Fruit fly (Drosophila melanogaster): Measurements from ENCODE around the gene Samuel.

Samuel gene

DNA sequence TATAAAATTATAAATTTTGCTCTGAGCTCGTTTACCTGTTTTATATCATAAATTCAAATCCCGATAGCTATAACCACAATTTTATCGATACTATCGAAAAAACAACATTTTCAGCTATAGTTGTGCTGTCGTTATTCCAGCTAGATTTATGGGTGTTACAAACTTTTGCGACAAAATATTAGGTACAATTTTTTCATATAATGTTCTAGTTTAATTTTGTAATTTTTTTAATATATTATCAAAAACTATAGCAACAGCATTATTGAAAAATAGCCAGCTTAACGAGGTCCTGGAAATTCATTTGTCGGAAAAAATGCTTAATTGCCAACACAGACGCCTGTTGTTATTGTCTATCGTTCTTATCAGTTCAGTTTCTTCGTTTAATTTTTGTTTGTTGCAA, 24.3 kb upstream of the Samuel start, which contains the start of gene Wdr59 (continued):
- TF ChIP-seq so (GFP tag; IDR thresholded peaks at IDR 0.05) (no peak), E2f1 (GFP tag; IDR thresholded peaks at IDR 0.05) (peak; percentile 41), slbo (GFP tag; IDR thresholded peaks at IDR 0.05) (peak; percentile 70), CG7372 (GFP tag; IDR thresholded peaks at IDR 0.05) (0 out of 2 replicates have a peak, but pooled peaks have one; percentile 10), zf30C (GFP tag; optimal IDR thresholded peaks at IDR 0.05) (no peak), gro (GFP tag; optimal IDR thresholded peaks at IDR 0.05) (no peak), Med (GFP tag) (peak; percentile 33), lilli (GFP tag; optimal IDR thresholded peaks at IDR 0.05) (peak; percentile 52), bbx (GFP tag; IDR thresholded peaks at IDR 0.05; ENCODE audit: partially characterized antibody) (peak; percentile 65), lola (GFP tag; optimal IDR thresholded peaks at IDR 0.05) (peak in 1 of 3 experiments; percentile 59), ttk (GFP tag; IDR thresholded peaks at IDR 0.05) (no peak), CG33213 (GFP tag; optimal IDR thresholded peaks at IDR 0.05) (no peak), D (optimal IDR thresholded peaks at IDR 0.05) (no peak), D (GFP tag; optimal IDR thresholded peaks at IDR 0.05) (no peak), Neu2 (GFP tag; optimal IDR thresholded peaks at IDR 0.05; ENCODE audit: borderline replicate concordance) (no peak), Hr39 (optimal IDR thresholded peaks at IDR 0.05) (no peak), p53 (GFP tag; optimal IDR thresholded peaks at IDR 0.05) (no peak), PHDP (tag; optimal IDR thresholded peaks at IDR 0.05) (no peak), TFAM (GFP tag; optimal IDR thresholded peaks at IDR 0.05) (no peak), zfh1 (GFP tag; IDR thresholded peaks at IDR 0.05) (peak; percentile 52; the same call in 2 of the 3 replicates), CG2678 (tag; optimal IDR thresholded peaks at IDR 0.05) (no peak), CG17328 (GFP tag; IDR thresholded peaks at IDR 0.05) (no peak), her (GFP tag; optimal IDR thresholded peaks at IDR 0.05) (no peak), CG2129 (GFP tag; IDR thresholded peaks at IDR 0.05; ENCODE audit: partially characterized antibody) (peak; percentile 60; the same call in 1 of the 2 replicates), ap (GFP tag; IDR thresholded peaks at IDR 0.05) (no peak), grau (tag; optimal IDR thresholded peaks at IDR 0.05) (no peak), CG12942 (GFP tag; optimal IDR thresholded peaks at IDR 0.05) (peak; percentile 16), Sry-β (GFP tag; optimal IDR thresholded peaks at IDR 0.05) (peak; percentile 99), amos (GFP tag; IDR thresholded peaks at IDR 0.05; ENCODE audit: partially characterized antibody) (peak; percentile 58; the same call in 1 of the 2 replicates), sens (GFP tag) (peak; percentile 80), CG13424 (tag; optimal IDR thresholded peaks at IDR 0.05) (peak; percentile 57), CG11398 (GFP tag; optimal IDR thresholded peaks at IDR 0.05) (no peak), Vsx1 (GFP tag; optimal IDR thresholded peaks at IDR 0.05) (no peak), CG14860 (GFP tag; IDR thresholded peaks at IDR 0.05; ENCODE audit: partially characterized antibody) (peak; percentile 62; the same call in 2 of the 3 replicates), run (tag; optimal IDR thresholded peaks at IDR 0.05) (no peak), CG4854 (GFP tag; optimal IDR thresholded peaks at IDR 0.05) (peak; percentile 9), CG2120 (GFP tag; optimal IDR thresholded peaks at IDR 0.05) (peak; percentile 62), CG3995 (GFP tag; optimal IDR thresholded peaks at IDR 0.05) (no peak), CG4282 (GFP tag; optimal IDR thresholded peaks at IDR 0.05) (no peak), grn (GFP tag; optimal IDR thresholded peaks at IDR 0.05) (no peak), CG2116 (GFP tag; optimal IDR thresholded peaks at IDR 0.05) (peak; percentile 91), eve (GFP tag; optimal IDR thresholded peaks at IDR 0.05) (no peak), Spps (tag; optimal IDR thresholded peaks at IDR 0.05) (peak; percentile 12), Side (GFP tag; optimal IDR thresholded peaks at IDR 0.05) (no peak), CG30431 (GFP tag; optimal IDR thresholded peaks at IDR 0.05) (no peak), CG1233 (GFP tag; optimal IDR thresholded peaks at IDR 0.05) (peak; percentile 10), Aef1 (GFP tag; IDR thresholded peaks at IDR 0.05) (0 out of 3 replicates have a peak, but pooled peaks have one; percentile 19), sr (GFP tag; IDR thresholded peaks at IDR 0.05) (no peak), prd (optimal IDR thresholded peaks at IDR 0.05) (no peak), prd (GFP tag; IDR thresholded peaks at IDR 0.05) (peak; percentile 59; the same call in 1 of the 3 replicates), pum (GFP tag; optimal IDR thresholded peaks at IDR 0.05) (no peak), CTCF (GFP tag; optimal IDR thresholded peaks at IDR 0.05) (no peak), CG11093 (GFP tag; IDR thresholded peaks at IDR 0.05) (no peak)

Measured in whole organism, embryonic.